Fruit fly (Drosophila melanogaster): ENCODE measurements around the gene CG42750.

Gene CG42750

dm6 chr2L:18313922-18314712, 38.5 kb upstream of the CG42750 start (continued):
- peak; percentile 13 for TF ChIP-seq abd-A (tag; optimal IDR thresholded peaks at IDR 0.05)
- peak; percentile 85 for TF ChIP-seq Blimp-1 (GFP tag; optimal IDR thresholded peaks at IDR 0.05)
- no peak for TF ChIP-seq schlank (tag; optimal IDR thresholded peaks at IDR 0.05)
- TF ChIP-seq unc-4 (GFP tag; IDR thresholded peaks at IDR 0.05; ENCODE audit: partially characterized antibody), result no peak
- TF ChIP-seq CG7556 (GFP tag; optimal IDR thresholded peaks at IDR 0.05), result no peak
- no peak for TF ChIP-seq fd96Cb (tag; optimal IDR thresholded peaks at IDR 0.05)
- TF ChIP-seq YL-1 (GFP tag; optimal IDR thresholded peaks at IDR 0.05), result no peak
- no peak for TF ChIP-seq Pdp1 (GFP tag; optimal IDR thresholded peaks at IDR 0.05)
- no peak for TF ChIP-seq eyg (GFP tag; optimal IDR thresholded peaks at IDR 0.05)
- no peak for TF ChIP-seq CG10321 (GFP tag; IDR thresholded peaks at IDR 0.05)
- peak in 1 of 3 experiments; percentile 18 for TF ChIP-seq Stat92E (GFP tag; optimal IDR thresholded peaks at IDR 0.05)
- no peak for TF ChIP-seq CG18011 (GFP tag; optimal IDR thresholded peaks at IDR 0.05)
- TF ChIP-seq so (GFP tag; IDR thresholded peaks at IDR 0.05), result no peak
- TF ChIP-seq Camta (GFP tag; optimal IDR thresholded peaks at IDR 0.05), result no peak
- no peak for TF ChIP-seq CG34422 (GFP tag; IDR thresholded peaks at IDR 0.05)
- peak; percentile 36 for TF ChIP-seq CG12769 (tag; optimal IDR thresholded peaks at IDR 0.05)
- no peak for TF ChIP-seq sc (optimal IDR thresholded peaks at IDR 0.05)
- no peak for TF ChIP-seq sc (GFP tag; optimal IDR thresholded peaks at IDR 0.05)
- TF ChIP-seq CG12155 (GFP tag; optimal IDR thresholded peaks at IDR 0.05), result no peak
- TF ChIP-seq wor (GFP tag; IDR thresholded peaks at IDR 0.05), result no peak
- 0 out of 2 replicates have a peak, but pooled peaks have one; percentile 33 for TF ChIP-seq chm (GFP tag; IDR thresholded peaks at IDR 0.05)
- 0 out of 2 replicates have a peak, but pooled peaks have one; percentile 27 for TF ChIP-seq sna (GFP tag; IDR thresholded peaks at IDR 0.05; ENCODE audit: partially characterized antibody)
- no peak for TF ChIP-seq CG3726 (GFP tag; IDR thresholded peaks at IDR 0.05)
- TF ChIP-seq CG12219 (GFP tag; optimal IDR thresholded peaks at IDR 0.05), result no peak
- TF ChIP-seq eve (GFP tag; optimal IDR thresholded peaks at IDR 0.05), result peak in 1 of 2 experiments; percentile 19
- TF ChIP-seq CG31441 (GFP tag; IDR thresholded peaks at IDR 0.05), result no peak
- TF ChIP-seq CG17829 (tag; optimal IDR thresholded peaks at IDR 0.05), result no peak
- TF ChIP-seq sqz (GFP tag; optimal IDR thresholded peaks at IDR 0.05), result peak; percentile 77
- TF ChIP-seq lab (GFP tag; optimal IDR thresholded peaks at IDR 0.05), result no peak
- TF ChIP-seq CG6654 (GFP tag; optimal IDR thresholded peaks at IDR 0.05), result no peak
- TF ChIP-seq kni (GFP tag; optimal IDR thresholded peaks at IDR 0.05), result peak; percentile 93
- TF ChIP-seq D19A (tag; optimal IDR thresholded peaks at IDR 0.05), result no peak
- TF ChIP-seq CG9797 (GFP tag; optimal IDR thresholded peaks at IDR 0.05), result no peak
- TF ChIP-seq CG2199 (GFP tag; IDR thresholded peaks at IDR 0.05), result peak; percentile 74; the same call in 1 of the 3 replicates
- TF ChIP-seq CG3163 (GFP tag; optimal IDR thresholded peaks at IDR 0.05), result no peak
- no peak for TF ChIP-seq Ssrp (tag; optimal IDR thresholded peaks at IDR 0.05)
- peak; percentile 89 for TF ChIP-seq Adf1 (GFP tag; IDR thresholded peaks at IDR 0.05)
- no peak for TF ChIP-seq CG10209 (GFP tag; optimal IDR thresholded peaks at IDR 0.05)
- no peak for TF ChIP-seq MBD-R2 (GFP tag; IDR thresholded peaks at IDR 0.05)
- TF ChIP-seq Rx (GFP tag; IDR thresholded peaks at IDR 0.05), result no peak
- TF ChIP-seq Nf-YC (tag; optimal IDR thresholded peaks at IDR 0.05), result no peak
- TF ChIP-seq sd (tag; optimal IDR thresholded peaks at IDR 0.05), result peak; percentile 14
- TF ChIP-seq CG14014 (GFP tag; IDR thresholded peaks at IDR 0.05), result no peak
- TF ChIP-seq CG2875 (GFP tag; optimal IDR thresholded peaks at IDR 0.05), result no peak
- TF ChIP-seq gem (tag; optimal IDR thresholded peaks at IDR 0.05), result no peak
- no peak for TF ChIP-seq exex (tag; optimal IDR thresholded peaks at IDR 0.05)
- TF ChIP-seq CG9437 (GFP tag; optimal IDR thresholded peaks at IDR 0.05), result peak; percentile 50
- no peak for TF ChIP-seq bab2 (GFP tag; optimal IDR thresholded peaks at IDR 0.05)
- TF ChIP-seq Sry-β (GFP tag; optimal IDR thresholded peaks at IDR 0.05), result no peak

All from whole organism, embryonic.